Worm (Caenorhabditis elegans) whole organism, L2 larva: ENCODE results near the gene Y45F10B.59.

ENCODE experiments used
- F13H6.1 ChIP-seq: sonication (generic microtip); optimal IDR thresholded peaks from 2 replicates; lab custom pipeline; 2016; ENCODE audit warnings: missing genetic modification characterization, missing compliant biosample characterization
- ceh-16 ChIP-seq: fragments of 150-350 bp; optimal IDR thresholded peaks from 2 replicates; lab custom pipeline; 2014; ENCODE audit warnings: missing biosample characterization, missing genetic modification characterization
- elt-3 ChIP-seq: sonication (generic microtip); optimal IDR thresholded peaks from 2 replicates; lab custom pipeline; 2017; ENCODE audit warnings: missing biosample characterization, missing genetic modification characterization
- fos-1 ChIP-seq: fragments of 150-350 bp; optimal IDR thresholded peaks from 2 replicates; lab custom pipeline; 2014; ENCODE audit warnings: missing biosample characterization, missing genetic modification characterization
- gmeb-1 ChIP-seq: fragments of 150-350 bp; optimal IDR thresholded peaks from 2 replicates; lab custom pipeline; 2014; ENCODE audit warnings: missing biosample characterization, missing genetic modification characterization
- mab-5 ChIP-seq: fragments of 150-350 bp; optimal IDR thresholded peaks from 2 replicates; lab custom pipeline; 2014; ENCODE audit warnings: missing biosample characterization, missing genetic modification characterization
- nhr-11 ChIP-seq: fragments of 150-350 bp; optimal IDR thresholded peaks from 2 replicates; lab custom pipeline; 2014; ENCODE audit warnings: missing biosample characterization, missing genetic modification characterization
- nhr-23 ChIP-seq: fragments of 150-350 bp; optimal IDR thresholded peaks from 2 replicates; lab custom pipeline; 2014; ENCODE audit warnings: missing biosample characterization, missing genetic modification reagents, missing genetic modification characterization
- nhr-237 ChIP-seq: fragments of 150-350 bp; optimal IDR thresholded peaks from 2 replicates; lab custom pipeline; 2014; ENCODE audit warnings: missing biosample characterization, missing genetic modification characterization
- nhr-6 ChIP-seq: fragments of 150-350 bp; optimal IDR thresholded peaks from 2 replicates; lab custom pipeline; 2014; ENCODE audit warnings: missing biosample characterization, missing genetic modification characterization
- unc-39 ChIP-seq: fragments of 150-350 bp; optimal IDR thresholded peaks from 2 replicates; lab custom pipeline; 2014; ENCODE audit warnings: missing biosample characterization, missing genetic modification characterization
- unc-55 ChIP-seq: fragments of 150-350 bp; sonication (generic microtip); optimal IDR thresholded peaks from 3 replicates; lab custom pipeline; 2014; ENCODE audit warnings: missing biosample characterization, missing genetic modification reagents, missing genetic modification characterization
- ztf-11 ChIP-seq: sonication (generic microtip); optimal IDR thresholded peaks from 2 replicates; lab custom pipeline; 2017; ENCODE audit warnings: missing biosample characterization, missing genetic modification characterization

DNA sequence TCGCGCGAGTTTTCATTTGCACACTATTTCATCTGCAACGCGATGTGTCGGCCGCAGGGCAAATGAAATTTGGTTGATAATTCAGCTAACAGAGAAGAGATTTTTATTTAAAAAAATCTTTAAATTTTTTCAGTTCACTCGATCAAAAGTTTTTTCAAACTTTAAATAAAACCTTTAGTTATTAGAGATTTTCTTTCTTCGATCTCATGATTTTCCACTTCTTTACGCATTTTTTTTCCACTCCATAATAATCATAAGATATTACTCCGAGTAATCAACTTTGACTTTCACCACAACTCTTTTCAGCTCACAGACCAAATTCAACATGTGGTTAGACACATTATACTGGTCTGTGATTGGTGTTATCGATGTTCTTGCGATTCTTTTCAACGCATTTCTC is 27.7 kb upstream of the Y45F10B.59 start, which contains the start of gene srd-10:
- TF ChIP-seq ceh-16 (no peak), unc-55 (GFP tag; lab: Kevin White, UChicago) (no peak), nhr-23 (tag; lab: Kevin White, UChicago) (no peak), nhr-11 (tag; lab: Kevin White, UChicago) (no peak), elt-3 (tag; lab: Kevin White, UChicago) (no peak), fos-1 (tag; lab: Kevin White, UChicago) (no peak), ztf-11 (tag; lab: Kevin White, UChicago) (no peak), gmeb-1 (tag; lab: Kevin White, UChicago) (no peak), F13H6.1 (tag; lab: Kevin White, UChicago) (no peak), unc-39 (tag; lab: Kevin White, UChicago) (no peak), mab-5 (tag; lab: Kevin White, UChicago) (no peak), nhr-237 (tag; lab: Kevin White, UChicago) (no peak), nhr-6 (tag; lab: Kevin White, UChicago) (no peak)
